Fruit fly (Drosophila melanogaster) Kc167 (cell line): ENCODE data around the gene Abi.

Experiments
- Myc ChIP-seq: fragments of >200 bp; optimal IDR thresholded peaks from 2 replicates; lab custom pipeline; 2017; ENCODE audit warnings: missing external identifiers
- Sin3A ChIP-seq: fragments of >200 bp; optimal IDR thresholded peaks from 2 replicates; lab custom pipeline; 2018; ENCODE audit warnings: missing external identifiers
- h ChIP-seq: fragments of >200 bp; optimal IDR thresholded peaks from 3 replicates; lab custom pipeline; 2018; ENCODE audit warnings: missing external identifiers
- psq ChIP-seq: fragments of >200 bp; optimal IDR thresholded peaks from 2 replicates; lab custom pipeline; 2017; ENCODE audit warnings: missing external identifiers

dm6 chr3R:14077026-14077425 lies 45.2 kb downstream of the Abi start:
- no peak for TF ChIP-seq psq (lab: Kevin White, UChicago)
- no peak for TF ChIP-seq Sin3A (lab: Kevin White, UChicago)
- no peak for TF ChIP-seq Myc (lab: Kevin White, UChicago)
- no peak for TF ChIP-seq h
